Fruit fly (Drosophila melanogaster) whole organism, wandering third instar larva: ENCODE data around the gene CG18598.
A peak's percentile ranks its signal among the peaks of the same experiment; 100 is the strongest.

Experiments used
- Abd-B ChIP-seq: fragments of >200 bp; optimal IDR thresholded peaks from 2 replicates; lab custom pipeline; 2017; ENCODE audit warnings: missing biosample characterization, missing genetic modification characterization
- CG32264 ChIP-seq: fragments of 200-800 bp; sonication (Bioruptor generic); optimal IDR thresholded peaks from 2 replicates; lab custom pipeline; 2016; ENCODE audit warnings: missing biosample characterization, missing genetic modification characterization
- CG9705 ChIP-seq: fragments of 200-800 bp; sonication (Bioruptor generic); optimal IDR thresholded peaks from 2 replicates; lab custom pipeline; 2018; ENCODE audit warnings: missing biosample characterization, mild to moderate bottlenecking, missing genetic modification characterization
- CrebA ChIP-seq: fragments of 200-800 bp; sonication (Bioruptor generic); optimal IDR thresholded peaks from 2 replicates; lab custom pipeline; 2016; ENCODE audit warnings: missing biosample characterization, mild to moderate bottlenecking, missing genetic modification characterization, borderline replicate concordance
- Dfd ChIP-seq: fragments of >200 bp; optimal IDR thresholded peaks from 2 replicates; lab custom pipeline; 2017; ENCODE audit warnings: missing biosample characterization, missing genetic modification characterization
- Dif ChIP-seq: fragments of 200-275, 200-300 bp; sonication (Bioruptor generic); optimal IDR thresholded peaks from 2 replicates; lab custom pipeline; 2018; ENCODE audit warnings: missing biosample characterization, missing genetic modification characterization; ENCODE audit not compliant: partially characterized antibody
- GATAd ChIP-seq: sonication (Bioruptor generic); optimal IDR thresholded peaks from 2 replicates; lab custom pipeline; 2016; ENCODE audit warnings: missing biosample characterization, missing genetic modification characterization
- HLH106 ChIP-seq: fragments of 200-800 bp; optimal IDR thresholded peaks from 3 replicates; lab custom pipeline; 2019; ENCODE audit warnings: missing biosample characterization, mild to moderate bottlenecking, missing genetic modification characterization, moderate library complexity
- Hnf4 ChIP-seq: fragments of 200-800 bp; sonication (Bioruptor generic); optimal IDR thresholded peaks from 2 replicates; lab custom pipeline; 2016; ENCODE audit warnings: missing biosample characterization, mild to moderate bottlenecking, missing genetic modification characterization
- Mio ChIP-seq: sonication (Bioruptor generic); optimal IDR thresholded peaks from 2 replicates; lab custom pipeline; 2016; ENCODE audit warnings: missing biosample characterization, missing genetic modification characterization
- OdsH ChIP-seq: fragments of 200-800 bp; sonication (Bioruptor generic); optimal IDR thresholded peaks from 2 replicates; lab custom pipeline; 2016; ENCODE audit warnings: missing biosample characterization, mild to moderate bottlenecking, missing genetic modification characterization
- Rel ChIP-seq, 2 experiments: fragments of 200-800 bp; sonication (Bioruptor generic) in 1 of 2; optimal IDR thresholded peaks; 2 replicates in 1 of 2; 3 replicates in 1 of 2; lab custom pipeline; 2016 to 2019; ENCODE audit warnings: mild to moderate bottlenecking in 2 of 2, missing biosample characterization in 2 of 2, missing genetic modification characterization in 2 of 2, moderate library complexity in 1 of 2
- Sp1 ChIP-seq: fragments of 200-800 bp; sonication (Bioruptor generic); optimal IDR thresholded peaks from 3 replicates; lab custom pipeline; 2019; ENCODE audit warnings: missing biosample characterization, mild to moderate bottlenecking, missing genetic modification characterization, moderate library complexity
- br ChIP-seq: fragments of 200-800 bp; sonication (Bioruptor generic); optimal IDR thresholded peaks from 2 replicates; lab custom pipeline; 2016; ENCODE audit warnings: missing biosample characterization, missing genetic modification characterization
- brk ChIP-seq: fragments of 200-800 bp; sonication (Bioruptor generic); optimal IDR thresholded peaks from 2 replicates; lab custom pipeline; 2016; ENCODE audit warnings: missing biosample characterization, mild to moderate bottlenecking, missing genetic modification characterization
- dl ChIP-seq, 2 experiments: fragments of 175-275, 200-275 bp in 1 of 2; fragments of 200-275 bp in 1 of 2; sonication (Bioruptor generic); optimal IDR thresholded peaks; lab custom pipeline; 2018; ENCODE audit warnings: mild to moderate bottlenecking in 2 of 2, missing biosample characterization in 2 of 2, missing genetic modification characterization in 2 of 2, moderate library complexity in 2 of 2; ENCODE audit not compliant: partially characterized antibody in 2 of 2, insufficient read depth in 1 of 2
- dmrt93B ChIP-seq: fragments of 200-800 bp; sonication (Bioruptor generic); optimal IDR thresholded peaks from 2 replicates; lab custom pipeline; 2018; ENCODE audit warnings: missing biosample characterization, mild to moderate bottlenecking, missing genetic modification characterization
- ey ChIP-seq: fragments of 200-800 bp; sonication (Bioruptor generic); optimal IDR thresholded peaks from 2 replicates; lab custom pipeline; 2016; ENCODE audit warnings: missing biosample characterization, missing genetic modification characterization
- fru ChIP-seq: fragments of 200-800 bp; sonication (Bioruptor generic); optimal IDR thresholded peaks from 3 replicates; lab custom pipeline; 2016; ENCODE audit warnings: missing biosample characterization, mild to moderate bottlenecking, missing genetic modification characterization
- h ChIP-seq: fragments of 200-800 bp; sonication (Bioruptor generic); optimal IDR thresholded peaks from 3 replicates; lab custom pipeline; 2016; ENCODE audit warnings: missing biosample characterization, mild to moderate bottlenecking, missing genetic modification characterization
- jim ChIP-seq: fragments of 175-275, 200-325 bp; sonication (Bioruptor generic); optimal IDR thresholded peaks from 2 replicates; lab custom pipeline; 2016; ENCODE audit warnings: missing biosample characterization, mild to moderate bottlenecking, missing genetic modification characterization
- pan ChIP-seq: fragments of >200 bp; optimal IDR thresholded peaks from 2 replicates; lab custom pipeline; 2017
- psq ChIP-seq: fragments of 200-800 bp; sonication (Bioruptor generic); optimal IDR thresholded peaks from 3 replicates; lab custom pipeline; 2017; ENCODE audit warnings: missing biosample characterization, mild to moderate bottlenecking, missing genetic modification characterization, moderate library complexity
- rgr ChIP-seq: fragments of 200-800 bp; sonication (Bioruptor generic); optimal IDR thresholded peaks from 3 replicates; lab custom pipeline; 2016; ENCODE audit warnings: missing biosample characterization, mild to moderate bottlenecking, missing genetic modification characterization
- sv ChIP-seq: fragments of 200-800 bp; sonication (Bioruptor generic); optimal IDR thresholded peaks from 3 replicates; lab custom pipeline; 2016; ENCODE audit warnings: missing biosample characterization, missing genetic modification characterization
- woc ChIP-seq: sonication (Bioruptor generic); optimal IDR thresholded peaks from 2 replicates; lab custom pipeline; 2016; ENCODE audit warnings: missing biosample characterization, mild to moderate bottlenecking, missing genetic modification characterization

CG18598 gene

DNA sequence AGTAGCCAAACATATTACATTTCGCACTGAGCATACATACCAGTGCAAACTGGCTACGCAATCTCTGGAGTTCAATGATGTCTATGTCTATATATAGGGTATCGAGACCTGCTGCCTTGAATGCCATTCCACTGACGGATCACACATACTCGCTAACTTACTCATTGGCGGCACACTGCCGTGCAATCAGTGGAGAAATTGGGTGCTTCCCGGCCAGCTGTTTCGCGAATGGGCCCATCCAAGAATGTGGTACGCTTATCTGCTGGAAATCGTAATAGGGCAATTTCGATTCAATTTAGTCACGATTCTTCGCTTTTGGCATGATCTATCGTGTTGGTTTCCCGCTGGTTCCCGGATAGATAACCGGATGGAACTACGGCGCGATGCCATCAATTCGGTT lies 29.2 kb downstream of the CG18598 start:
- TF ChIP-seq Rel (GFP tag; optimal IDR thresholded peaks at IDR 0.05; lab: Kevin White, UChicago) (no peak), Rel (tag; optimal IDR thresholded peaks at IDR 0.05; lab: Kevin White, UChicago) (peak; percentile 98), br (no peak), h (GFP tag; lab: Kevin White, UChicago) (peak; percentile 11), sv (GFP tag; lab: Kevin White, UChicago) (no peak), pan (no peak), Dif (GFP tag; lab: Kevin White, UChicago) (no peak), CG32264 (GFP tag; lab: Kevin White, UChicago) (no peak)

DNA sequence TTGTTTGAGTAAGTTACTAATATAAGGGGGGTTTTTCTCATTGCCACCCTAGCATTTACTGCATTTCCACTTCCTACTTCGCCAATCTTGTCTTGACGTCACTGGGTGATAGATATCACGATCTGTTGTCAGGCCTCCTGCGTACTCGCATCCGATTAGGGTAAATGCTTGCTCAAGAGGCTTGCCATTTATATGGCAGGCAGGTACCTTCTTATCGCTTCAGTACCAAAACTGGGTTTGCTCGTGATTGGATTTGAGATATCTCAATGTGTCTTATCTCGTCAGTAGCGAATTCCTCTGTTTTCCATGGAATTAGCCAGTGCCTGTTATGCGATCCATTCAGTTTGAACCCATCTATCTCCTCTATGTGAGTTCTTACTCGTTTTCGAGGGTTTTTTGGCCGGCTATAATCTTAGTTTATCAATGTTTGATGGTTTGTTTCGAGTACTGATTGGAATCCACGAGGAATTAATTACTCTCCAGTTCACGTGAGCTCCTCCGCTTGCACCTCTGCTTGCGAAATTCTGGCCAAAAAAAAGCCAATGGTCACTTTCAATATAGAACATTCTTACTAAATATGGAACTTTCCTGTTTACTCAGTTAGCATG lies 30.1 kb downstream of the CG18598 start:
- TF ChIP-seq HLH106 (tag; lab: Kevin White, UChicago) (no peak), Rel (GFP tag; optimal IDR thresholded peaks at IDR 0.05; lab: Kevin White, UChicago) (no peak), Rel (tag; optimal IDR thresholded peaks at IDR 0.05; lab: Kevin White, UChicago) (peak; percentile 3)

dm6 chr3R:18283441-18283840 lies 32.5 kb downstream of the CG18598 start, which contains the start of the genes CG14312 and CG8064:
TSS of gene CG14312 (minus strand) at chr3R:18283528.
TSS of gene CG8064 (plus strand) at chr3R:18283660.
- no peak for TF ChIP-seq Abd-B
- TF ChIP-seq Rel (GFP tag; optimal IDR thresholded peaks at IDR 0.05; lab: Kevin White, UChicago) = no peak
- TF ChIP-seq Rel (tag; optimal IDR thresholded peaks at IDR 0.05; lab: Kevin White, UChicago) = peak; percentile 27
- TF ChIP-seq, all 38 proteins: peak for 1

DNA sequence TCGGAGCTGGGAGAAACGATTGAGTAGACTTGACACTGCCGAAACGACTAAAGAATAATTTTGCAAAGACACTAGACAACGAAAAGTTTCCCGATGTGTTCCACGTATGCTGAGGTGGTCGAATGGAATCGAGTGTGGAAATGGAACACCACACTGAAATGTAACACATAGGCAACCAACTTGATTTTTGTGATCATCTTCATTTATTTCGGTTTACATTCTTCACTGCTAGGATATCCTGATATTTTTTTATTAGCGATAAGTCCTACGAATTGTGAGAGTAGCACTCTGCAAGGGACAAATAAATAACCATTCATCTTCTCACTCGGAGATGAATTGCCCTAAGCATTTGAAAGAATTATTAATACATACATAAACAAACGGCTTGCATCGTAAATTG lies 37.8 kb downstream of the CG18598 start, which contains the start of gene CG7131:
Gene CG7131 (minus strand): TSS at position 101 of the 400 bp plus-strand sequence.
- TF ChIP-seq GATAd = no peak
- no peak for TF ChIP-seq brk
- TF ChIP-seq h (GFP tag; lab: Kevin White, UChicago) = no peak

DNA sequence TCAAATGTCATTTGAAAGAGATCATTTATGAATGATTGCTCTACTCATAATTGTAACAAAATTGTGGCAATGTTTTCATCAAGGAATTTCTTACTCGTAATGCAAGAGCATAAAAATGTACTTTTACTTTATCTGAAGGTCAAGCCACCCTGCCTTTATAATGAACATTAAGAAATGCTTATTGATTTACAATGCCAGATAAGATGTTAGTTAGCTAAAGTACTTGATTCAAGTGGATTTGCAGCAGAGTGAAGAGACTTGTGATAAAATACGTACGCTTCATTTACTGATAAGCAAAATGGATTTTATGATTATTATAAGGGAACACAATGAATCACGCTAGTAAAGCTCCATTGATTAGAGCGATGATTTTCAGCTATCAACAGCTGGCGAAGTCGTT lies 40.9 kb downstream of the CG18598 start:
- no peak for TF ChIP-seq Hnf4 (GFP tag; lab: Kevin White, UChicago)
- TF ChIP-seq CG9705 (GFP tag; lab: Kevin White, UChicago) = no peak
- TF ChIP-seq Sp1 = no peak
- TF ChIP-seq sv (GFP tag; lab: Kevin White, UChicago) = no peak
- peak; percentile 1 for TF ChIP-seq h (GFP tag; lab: Kevin White, UChicago)

- no peak for TF ChIP-seq OdsH (GFP tag; lab: Kevin White, UChicago)
- TF ChIP-seq Rel (GFP tag; optimal IDR thresholded peaks at IDR 0.05; lab: Kevin White, UChicago) = no peak
- TF ChIP-seq Rel (tag; optimal IDR thresholded peaks at IDR 0.05; lab: Kevin White, UChicago) = peak; percentile 77
- TF ChIP-seq woc (GFP tag; lab: Kevin White, UChicago) = no peak
- TF ChIP-seq, all 38 proteins: peak for 1
Measured at dm6 chr3R:18292371-18292770, 41.5 kb downstream of the CG18598 start.

- TF ChIP-seq CG32264 (GFP tag; lab: Kevin White, UChicago) = no peak
- no peak for TF ChIP-seq Mio (GFP tag; lab: Kevin White, UChicago)
- TF ChIP-seq dl (GFP tag; optimal IDR thresholded peaks at IDR 0.05; lab: Kevin White, UChicago; ENCODE audit: insufficient read depth in 1 of 2, partially characterized antibody in 2 of 2) = no peak
- no peak for TF ChIP-seq CrebA (GFP tag; lab: Kevin White, UChicago)
- no peak for TF ChIP-seq rgr (GFP tag; lab: Kevin White, UChicago)
- TF ChIP-seq brk = no peak
- TF ChIP-seq psq (GFP tag; lab: Kevin White, UChicago) = no peak
- no peak for TF ChIP-seq ey (GFP tag; lab: Kevin White, UChicago)
- TF ChIP-seq Sp1 = no peak
- TF ChIP-seq jim (GFP tag; lab: Kevin White, UChicago) = no peak
- no peak for TF ChIP-seq pan
- no peak for TF ChIP-seq Dfd (GFP tag; lab: Kevin White, UChicago)
- no peak for TF ChIP-seq fru (GFP tag; lab: Kevin White, UChicago)
- no peak for TF ChIP-seq HLH106 (tag; lab: Kevin White, UChicago)
- no peak for TF ChIP-seq dmrt93B (GFP tag; lab: Kevin White, UChicago)
Measured at dm6 chr3R:18294488-18294887, 43.6 kb downstream of the CG18598 start.
